Fruit fly (Drosophila melanogaster) whole organism, prepupa: ENCODE measurements around the gene X11Lbeta.

Experiments used
- Blimp-1 ChIP-seq: fragments of 200-800 bp; sonication (Bioruptor generic); optimal IDR thresholded peaks from 3 replicates; lab custom pipeline; 2017; ENCODE audit warnings: missing biosample characterization, missing genetic modification characterization, mild to moderate bottlenecking, moderate library complexity, missing genetic modification reagents
- CG10631 ChIP-seq: fragments of 200-800 bp; sonication (Bioruptor generic); optimal IDR thresholded peaks from 2 replicates; lab custom pipeline; 2016; ENCODE audit warnings: missing biosample characterization, missing genetic modification characterization
- CG10669 ChIP-seq: fragments of 200-800 bp; sonication (Bioruptor generic); optimal IDR thresholded peaks from 3 replicates; lab custom pipeline; 2018; ENCODE audit warnings: missing biosample characterization, mild to moderate bottlenecking, missing genetic modification characterization, moderate library complexity
- CG11902 ChIP-seq: fragments of 200-800 bp; sonication (Bioruptor generic); optimal IDR thresholded peaks from 3 replicates; lab custom pipeline; 2016; ENCODE audit warnings: missing biosample characterization, missing genetic modification characterization
- CG15336 ChIP-seq: fragments of 200-800 bp; sonication (Bioruptor generic); IDR thresholded peaks from 2 replicates; pipeline ENCODE4 v1.3.6; 2022; ENCODE audit warnings: missing biosample characterization, missing genetic modification characterization
- CG1621 ChIP-seq: fragments of 200-800 bp; sonication (Bioruptor generic); optimal IDR thresholded peaks from 3 replicates; lab custom pipeline; 2018; ENCODE audit warnings: missing biosample characterization, mild to moderate bottlenecking, missing genetic modification characterization
- CG16779 ChIP-seq: fragments of 200-800 bp; sonication (Bioruptor generic); optimal IDR thresholded peaks from 3 replicates; lab custom pipeline; 2017; ENCODE audit warnings: missing biosample characterization, mild to moderate bottlenecking, missing genetic modification characterization
- CG3032 ChIP-seq: fragments of 200-800 bp; optimal IDR thresholded peaks from 2 replicates; lab custom pipeline; 2019; ENCODE audit warnings: missing biosample characterization, mild to moderate bottlenecking, missing genetic modification characterization, moderate library complexity
- CG32006 ChIP-seq: fragments of 200-800 bp; sonication (Bioruptor generic); optimal IDR thresholded peaks from 3 replicates; lab custom pipeline; 2017; ENCODE audit warnings: missing biosample characterization, mild to moderate bottlenecking, missing genetic modification characterization
- CG34406 ChIP-seq: fragments of 200-800 bp; sonication (Bioruptor generic); optimal IDR thresholded peaks from 3 replicates; lab custom pipeline; 2016; ENCODE audit warnings: missing biosample characterization, missing genetic modification characterization
- CG3919 ChIP-seq: fragments of 200-800 bp; sonication (Bioruptor generic); optimal IDR thresholded peaks from 3 replicates; lab custom pipeline; 2016; ENCODE audit warnings: missing biosample characterization, missing genetic modification characterization
- CG4318 ChIP-seq: fragments of 200-800 bp; sonication (Bioruptor generic); optimal IDR thresholded peaks from 3 replicates; lab custom pipeline; 2017; ENCODE audit warnings: missing biosample characterization, mild to moderate bottlenecking, missing genetic modification characterization
- CG6163 ChIP-seq: fragments of 200-800 bp; sonication (Bioruptor generic); IDR thresholded peaks from 3 replicates; pipeline ENCODE4 v1.3.6; 2022; ENCODE audit warnings: missing biosample characterization, missing genetic modification characterization
- CG6276 ChIP-seq: fragments of 200-800 bp; sonication (Bioruptor generic); optimal IDR thresholded peaks from 2 replicates; lab custom pipeline; 2017; ENCODE audit warnings: missing biosample characterization, mild to moderate bottlenecking, missing genetic modification characterization
- CG6792 ChIP-seq: fragments of 200-800 bp; sonication (Bioruptor generic); optimal IDR thresholded peaks from 3 replicates; lab custom pipeline; 2016; ENCODE audit warnings: missing biosample characterization, missing genetic modification characterization
- CG6808 ChIP-seq: fragments of 200-800 bp; sonication (Bioruptor generic); optimal IDR thresholded peaks from 3 replicates; lab custom pipeline; 2017; ENCODE audit warnings: missing biosample characterization, missing genetic modification characterization, mild to moderate bottlenecking, moderate library complexity, missing genetic modification reagents
- CG6854 ChIP-seq: fragments of 200-800 bp; sonication (Bioruptor generic); optimal IDR thresholded peaks from 2 replicates; lab custom pipeline; 2017; ENCODE audit warnings: missing biosample characterization, mild to moderate bottlenecking, missing genetic modification characterization
- CG7368 ChIP-seq: fragments of 200-800 bp; sonication (Bioruptor generic); optimal IDR thresholded peaks from 3 replicates; lab custom pipeline; 2016; ENCODE audit warnings: missing biosample characterization, missing genetic modification characterization
- CG8119 ChIP-seq: fragments of 200-800 bp; sonication (Bioruptor generic); IDR thresholded peaks from 3 replicates; pipeline ENCODE4 v1.3.6; 2022; ENCODE audit warnings: missing biosample characterization, missing genetic modification characterization
- CG8319 ChIP-seq: fragments of 200-800 bp; sonication (Bioruptor generic); optimal IDR thresholded peaks from 3 replicates; lab custom pipeline; 2016; ENCODE audit warnings: missing biosample characterization, missing genetic modification characterization
- CG9139 ChIP-seq: fragments of 200-800 bp; sonication (Bioruptor generic); optimal IDR thresholded peaks from 3 replicates; lab custom pipeline; 2017; ENCODE audit warnings: missing biosample characterization, mild to moderate bottlenecking, missing genetic modification characterization
- Eip75B ChIP-seq: fragments of 200-800 bp; sonication (Bioruptor generic); optimal IDR thresholded peaks from 3 replicates; lab custom pipeline; 2016; ENCODE audit warnings: missing biosample characterization, missing genetic modification characterization
- Eip78C ChIP-seq: fragments of 200-800 bp; sonication (Bioruptor generic); peaks from one replicate; lab custom pipeline; 2016; ENCODE audit warnings: missing biosample characterization, missing genetic modification characterization
- Ets21C ChIP-seq: fragments of 200-800 bp; sonication (Bioruptor generic); optimal IDR thresholded peaks from 3 replicates; lab custom pipeline; 2016; ENCODE audit warnings: missing biosample characterization, missing genetic modification characterization
- Hr38 ChIP-seq: sonication (Bioruptor generic); optimal IDR thresholded peaks from 2 replicates; lab custom pipeline; 2016; ENCODE audit warnings: missing biosample characterization, missing genetic modification characterization
- Hr39 ChIP-seq: fragments of 200-800 bp; sonication (Bioruptor generic); optimal IDR thresholded peaks from 2 replicates; lab custom pipeline; 2016; ENCODE audit warnings: missing biosample characterization, missing genetic modification characterization
- Hr4 ChIP-seq: fragments of 200-800 bp; sonication (Bioruptor generic); optimal IDR thresholded peaks from 3 replicates; lab custom pipeline; 2016; ENCODE audit warnings: missing biosample characterization, missing genetic modification characterization
- Lpt ChIP-seq: fragments of 200-800 bp; sonication (Bioruptor generic); optimal IDR thresholded peaks from 3 replicates; lab custom pipeline; 2016; ENCODE audit warnings: missing biosample characterization, missing genetic modification characterization
- OdsH ChIP-seq: fragments of 200-800 bp; sonication (Bioruptor generic); optimal IDR thresholded peaks from 3 replicates; lab custom pipeline; 2016; ENCODE audit warnings: missing biosample characterization, missing genetic modification characterization
- Sox14 ChIP-seq: fragments of 200-800 bp; sonication (Bioruptor generic); optimal IDR thresholded peaks from 3 replicates; lab custom pipeline; 2016; ENCODE audit warnings: missing biosample characterization, missing genetic modification characterization
- Sox15 ChIP-seq: fragments of 200-800 bp; sonication (Bioruptor generic); optimal IDR thresholded peaks from 3 replicates; lab custom pipeline; 2016; ENCODE audit warnings: missing biosample characterization, missing genetic modification characterization
- achi ChIP-seq: fragments of 200-800 bp; sonication (Bioruptor generic); optimal IDR thresholded peaks from 3 replicates; lab custom pipeline; 2016; ENCODE audit warnings: missing biosample characterization, missing genetic modification characterization
- acj6 ChIP-seq: fragments of 200-800 bp; sonication (Bioruptor generic); optimal IDR thresholded peaks from 3 replicates; lab custom pipeline; 2016; ENCODE audit warnings: missing biosample characterization, missing genetic modification characterization
- dac ChIP-seq: fragments of 200-800 bp; sonication (Bioruptor generic); optimal IDR thresholded peaks from 2 replicates; lab custom pipeline; 2017; ENCODE audit warnings: missing biosample characterization, mild to moderate bottlenecking, missing genetic modification characterization
- dsx ChIP-seq: fragments of 200-800 bp; optimal IDR thresholded peaks from 3 replicates; lab custom pipeline; 2019; ENCODE audit warnings: missing biosample characterization, mild to moderate bottlenecking, missing genetic modification characterization, moderate library complexity; ENCODE audit not compliant: poor library complexity, severe bottlenecking
- eg ChIP-seq: fragments of 200-800 bp; sonication (Bioruptor generic); IDR thresholded peaks from 3 replicates; pipeline ENCODE4 v1.3.6; 2022; ENCODE audit warnings: missing biosample characterization, missing genetic modification characterization
- esn ChIP-seq: fragments of 200-800 bp; sonication (Bioruptor generic); optimal IDR thresholded peaks from 2 replicates; lab custom pipeline; 2016; ENCODE audit warnings: missing biosample characterization, mild to moderate bottlenecking, missing genetic modification characterization, moderate library complexity
- fd59A ChIP-seq: fragments of 200-800 bp; sonication (Bioruptor generic); optimal IDR thresholded peaks from 2 replicates; lab custom pipeline; 2017; ENCODE audit warnings: missing biosample characterization, mild to moderate bottlenecking, missing genetic modification characterization, missing genetic modification reagents
- fd85E ChIP-seq: fragments of 200-800 bp; sonication (Bioruptor generic); optimal IDR thresholded peaks from 3 replicates; lab custom pipeline; 2016; ENCODE audit warnings: missing biosample characterization, missing genetic modification characterization
- fkh ChIP-seq: fragments of 200-800 bp; sonication (Bioruptor generic); optimal IDR thresholded peaks from 3 replicates; lab custom pipeline; 2017; ENCODE audit warnings: missing biosample characterization, mild to moderate bottlenecking, missing genetic modification characterization, moderate library complexity
- lz ChIP-seq: fragments of 200-800 bp; sonication (Bioruptor generic); optimal IDR thresholded peaks from 3 replicates; lab custom pipeline; 2016; ENCODE audit warnings: missing biosample characterization, missing genetic modification characterization
- pdm3 ChIP-seq: fragments of 200-800 bp; sonication (Bioruptor generic); optimal IDR thresholded peaks from 3 replicates; lab custom pipeline; 2016; ENCODE audit warnings: missing biosample characterization, missing genetic modification characterization
- salr ChIP-seq, 2 experiments: fragments of 200-800 bp; sonication (Bioruptor generic); optimal IDR thresholded peaks; 3 replicates each; lab custom pipeline; 2016 to 2018; ENCODE audit warnings: missing biosample characterization in 2 of 2, missing genetic modification characterization in 2 of 2, mild to moderate bottlenecking in 1 of 2
- spab ChIP-seq: fragments of 200-800 bp; sonication (Bioruptor generic); optimal IDR thresholded peaks from 2 replicates; lab custom pipeline; 2017; ENCODE audit warnings: missing biosample characterization, mild to moderate bottlenecking, missing genetic modification characterization, missing genetic modification reagents
- ss ChIP-seq, 2 experiments: fragments of 200-800 bp; sonication (Bioruptor generic); optimal IDR thresholded peaks; 2 replicates in 1 of 2; 3 replicates in 1 of 2; lab custom pipeline; 2017 to 2018; ENCODE audit warnings: mild to moderate bottlenecking in 2 of 2, missing biosample characterization in 2 of 2, missing genetic modification characterization in 2 of 2, moderate library complexity in 1 of 2
- svp ChIP-seq: fragments of 200-800 bp; sonication (Bioruptor generic); peaks from one replicate; lab custom pipeline; 2016; ENCODE audit warnings: missing biosample characterization, missing genetic modification characterization
- topi ChIP-seq: fragments of 200-800 bp; sonication (Bioruptor generic); optimal IDR thresholded peaks from 3 replicates; lab custom pipeline; 2016; ENCODE audit warnings: missing biosample characterization, missing genetic modification characterization
- vri ChIP-seq: fragments of 200-800 bp; sonication (Bioruptor generic); optimal IDR thresholded peaks from 3 replicates; lab custom pipeline; 2016; ENCODE audit warnings: missing biosample characterization, mild to moderate bottlenecking, missing genetic modification characterization

X11Lbeta gene

dm6 chrX:10744773-10745589, 117.4 kb downstream of the X11Lbeta start, which contains the start of gene stx:
TSS of gene stx (minus strand) at chrX:10744943.
- TF ChIP-seq fd59A: no peak
- TF ChIP-seq CG32006 (GFP tag; lab: Kevin White, UChicago): no peak
- TF ChIP-seq CG6276 (GFP tag; lab: Kevin White, UChicago): no peak
- peak in 1 of 2 experiments; percentile 31 for TF ChIP-seq ss (GFP tag; optimal IDR thresholded peaks at IDR 0.05; lab: Kevin White, UChicago)
- no peak for TF ChIP-seq CG10669 (GFP tag; lab: Kevin White, UChicago)
- no peak for TF ChIP-seq CG34406 (GFP tag; lab: Kevin White, UChicago)
- TF ChIP-seq CG1621 (tag; lab: Kevin White, UChicago): peak; percentile 14
- TF ChIP-seq fkh (GFP tag; lab: Kevin White, UChicago): peak; percentile 3
- TF ChIP-seq CG8119 (GFP tag; lab: Robert Waterston, UW): 0 out of 3 replicates have a peak, but pooled peaks have one; percentile 13
- peak; percentile 72 for TF ChIP-seq vri (GFP tag; lab: Kevin White, UChicago)
- no peak for TF ChIP-seq Ets21C
- TF ChIP-seq pdm3: no peak
- no peak for TF ChIP-seq Eip75B (GFP tag; lab: Kevin White, UChicago)
- peak; percentile 45; the same call in 1 of the 2 replicates for TF ChIP-seq CG15336 (GFP tag; lab: Robert Waterston, UW)
- TF ChIP-seq lz (GFP tag; lab: Kevin White, UChicago): no peak
- TF ChIP-seq CG11902 (GFP tag; lab: Kevin White, UChicago): no peak
- peak; percentile 65 for TF ChIP-seq CG6854 (GFP tag; lab: Kevin White, UChicago)
- no peak for TF ChIP-seq Blimp-1
- no peak for TF ChIP-seq dsx (GFP tag; lab: Kevin White, UChicago)
- peak; percentile 37 for TF ChIP-seq CG9139 (GFP tag; lab: Kevin White, UChicago)
- no peak for TF ChIP-seq topi
- TF ChIP-seq salr (GFP tag; optimal IDR thresholded peaks at IDR 0.05; lab: Kevin White, UChicago): no peak
- TF ChIP-seq CG6792: no peak
- TF ChIP-seq esn (GFP tag; lab: Kevin White, UChicago): peak; percentile 28
- no peak for TF ChIP-seq Hr4
- peak; percentile 31 for TF ChIP-seq CG16779 (tag; lab: Kevin White, UChicago)
- TF ChIP-seq Lpt (GFP tag; lab: Kevin White, UChicago): no peak
- TF ChIP-seq CG8319 (GFP tag; lab: Kevin White, UChicago): no peak
- no peak for TF ChIP-seq Hr38 (GFP tag; lab: Kevin White, UChicago)
- TF ChIP-seq eg (GFP tag; lab: Robert Waterston, UW): peak; percentile 65; the same call in 2 of the 3 replicates
- no peak for TF ChIP-seq fd85E (GFP tag; lab: Kevin White, UChicago)
- TF ChIP-seq CG7368 (GFP tag; lab: Kevin White, UChicago): peak; percentile 5
- TF ChIP-seq CG10631: no peak
- TF ChIP-seq svp (GFP tag; lab: Kevin White, UChicago): peak; percentile 95
- TF ChIP-seq OdsH (GFP tag; lab: Kevin White, UChicago): no peak
- TF ChIP-seq Hr39: no peak
- peak; percentile 52 for TF ChIP-seq CG3919 (GFP tag; lab: Kevin White, UChicago)
- no peak for TF ChIP-seq achi
- TF ChIP-seq spab (GFP tag; lab: Kevin White, UChicago): no peak
- peak; percentile 30 for TF ChIP-seq Sox14
- TF ChIP-seq CG3032 (tag; lab: Kevin White, UChicago): no peak
- no peak for TF ChIP-seq acj6
- TF ChIP-seq CG4318 (GFP tag; lab: Kevin White, UChicago): no peak
- peak; percentile 55 for TF ChIP-seq CG6163 (GFP tag; lab: Robert Waterston, UW)
- no peak for TF ChIP-seq dac (GFP tag; lab: Kevin White, UChicago)
- TF ChIP-seq Eip78C: peak; percentile 36
- no peak for TF ChIP-seq CG6808 (GFP tag; lab: Kevin White, UChicago)
- TF ChIP-seq Sox15: no peak
- TF ChIP-seq, all 60 proteins: peak for 17
